Fruit fly (Drosophila melanogaster): ENCODE measurements around the gene CG32816.
A peak's percentile ranks its signal among the peaks of the same experiment; 100 is the strongest.

CG32816 gene

dm6 chrX:361418-361817 lies 109.1 kb downstream of the CG32816 start (continued):
- TF ChIP-seq CG3032 (tag; optimal IDR thresholded peaks at IDR 0.05) = peak; percentile 75
- TF ChIP-seq Sox14 (GFP tag; optimal IDR thresholded peaks at IDR 0.05) = peak; percentile 19
- no peak for TF ChIP-seq CG31627 (GFP tag; optimal IDR thresholded peaks at IDR 0.05)
- peak; percentile 34 for TF ChIP-seq CG11762 (GFP tag; optimal IDR thresholded peaks at IDR 0.05; ENCODE audit: insufficient read depth)
- peak; percentile 70 for TF ChIP-seq net (GFP tag; optimal IDR thresholded peaks at IDR 0.05)
- peak; percentile 41 for TF ChIP-seq acj6 (GFP tag; optimal IDR thresholded peaks at IDR 0.05)
- peak; percentile 33 for TF ChIP-seq topi (GFP tag; optimal IDR thresholded peaks at IDR 0.05)
- peak; percentile 41 for TF ChIP-seq CG10631 (GFP tag; optimal IDR thresholded peaks at IDR 0.05)
- TF ChIP-seq CG6163 (GFP tag; IDR thresholded peaks at IDR 0.05) = peak; percentile 93
- TF ChIP-seq Hr38 (GFP tag; optimal IDR thresholded peaks at IDR 0.05) = no peak

DNA sequence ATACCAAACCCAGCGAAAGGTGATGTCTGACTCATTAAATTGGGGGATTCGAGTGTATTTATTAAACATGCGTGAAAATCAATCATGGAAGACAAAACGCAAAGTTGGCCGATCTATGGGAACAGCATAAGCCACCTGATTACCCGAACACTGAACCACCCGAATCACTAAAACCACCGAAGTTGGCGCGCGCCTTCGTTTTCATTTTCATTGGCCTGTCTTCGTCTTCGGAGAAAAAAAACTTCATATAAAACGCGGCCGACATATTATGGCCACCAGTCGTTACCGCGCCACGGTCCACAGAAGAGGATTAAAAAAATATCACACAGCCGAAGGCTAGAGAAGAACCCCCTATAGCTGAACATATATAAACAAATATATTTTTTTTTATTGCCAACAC lies 114.3 kb downstream of the CG32816 start, which contains the start of gene y:
Gene y (plus strand): TSS at position 278 of the 400 bp plus-strand sequence.
- TF ChIP-seq Eip78C (GFP tag) = peak; percentile 43
- no peak for TF ChIP-seq Met (GFP tag; optimal IDR thresholded peaks at IDR 0.05)

DNA sequence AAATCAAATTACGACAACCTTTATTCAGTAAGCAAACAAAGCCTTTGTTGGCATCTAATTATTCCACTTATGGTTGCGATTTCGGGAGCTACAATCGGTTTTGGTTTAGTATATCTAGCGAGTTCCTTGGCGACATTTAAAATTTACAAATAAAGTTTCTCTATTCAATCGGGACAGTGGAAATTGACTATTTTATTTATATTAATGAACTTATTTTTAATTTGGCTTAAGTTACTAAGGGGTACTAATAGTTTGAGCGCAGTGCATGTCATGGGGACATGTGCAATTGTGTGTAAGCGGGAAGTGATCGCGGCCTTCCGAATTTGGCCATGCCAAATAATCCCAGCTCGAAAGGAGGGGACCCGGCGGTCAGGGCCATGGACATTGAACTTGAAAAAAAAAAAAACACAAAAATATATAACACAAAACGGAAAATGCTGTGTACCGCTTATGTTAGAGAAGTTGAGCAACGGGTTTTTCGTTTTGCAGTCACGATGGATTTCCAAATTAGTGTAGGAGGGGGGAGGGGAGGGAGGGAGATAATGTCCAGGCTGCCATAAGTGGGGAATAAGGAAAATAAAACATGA lies 116.5 kb downstream of the CG32816 start:
- TF ChIP-seq spab (GFP tag; optimal IDR thresholded peaks at IDR 0.05) (no peak), CG6792 (GFP tag; optimal IDR thresholded peaks at IDR 0.05) (no peak), eg (GFP tag; IDR thresholded peaks at IDR 0.05) (peak; percentile 57; the same call in 2 of the 3 replicates), achi (GFP tag; optimal IDR thresholded peaks at IDR 0.05) (no peak), fd85E (GFP tag; optimal IDR thresholded peaks at IDR 0.05) (no peak), CG15336 (GFP tag; IDR thresholded peaks at IDR 0.05) (no peak), CG11294 (GFP tag; IDR thresholded peaks at IDR 0.05) (peak; percentile 23; the same call in 1 of the 2 replicates), CG4318 (GFP tag; optimal IDR thresholded peaks at IDR 0.05) (peak; percentile 10), CG34406 (GFP tag; optimal IDR thresholded peaks at IDR 0.05) (no peak), dac (GFP tag; optimal IDR thresholded peaks at IDR 0.05) (no peak), Eip78C (GFP tag) (peak; percentile 54), cyc (GFP tag; optimal IDR thresholded peaks at IDR 0.05) (no peak), CG8319 (GFP tag; optimal IDR thresholded peaks at IDR 0.05) (no peak), CG6163 (GFP tag; IDR thresholded peaks at IDR 0.05) (no peak), OdsH (GFP tag; optimal IDR thresholded peaks at IDR 0.05) (no peak), lz (GFP tag; optimal IDR thresholded peaks at IDR 0.05) (no peak), Hr4 (GFP tag; optimal IDR thresholded peaks at IDR 0.05) (peak; percentile 63), CG16779 (tag; optimal IDR thresholded peaks at IDR 0.05) (no peak), Ets96B (tag; optimal IDR thresholded peaks at IDR 0.05) (no peak), CG6276 (GFP tag; optimal IDR thresholded peaks at IDR 0.05) (no peak), CG8119 (GFP tag; IDR thresholded peaks at IDR 0.05) (peak; percentile 49; the same call in 1 of the 3 replicates), Eip93F (GFP tag; optimal IDR thresholded peaks at IDR 0.05) (no peak), esn (GFP tag; optimal IDR thresholded peaks at IDR 0.05) (peak; percentile 11), Met (GFP tag; optimal IDR thresholded peaks at IDR 0.05) (no peak), CG9139 (GFP tag; optimal IDR thresholded peaks at IDR 0.05) (no peak), Sox102F (GFP tag; optimal IDR thresholded peaks at IDR 0.05) (no peak), CG10631 (GFP tag; optimal IDR thresholded peaks at IDR 0.05) (no peak), CG1621 (tag; optimal IDR thresholded peaks at IDR 0.05) (no peak), CG32006 (GFP tag; optimal IDR thresholded peaks at IDR 0.05) (peak; percentile 18), pdm3 (GFP tag; optimal IDR thresholded peaks at IDR 0.05) (peak; percentile 17), vri (GFP tag; optimal IDR thresholded peaks at IDR 0.05) (no peak), Smox (GFP tag; optimal IDR thresholded peaks at IDR 0.05) (no peak)

Data from whole organism, prepupa.